Worm (Caenorhabditis elegans): ENCODE results near the gene gex-5.

DNA sequence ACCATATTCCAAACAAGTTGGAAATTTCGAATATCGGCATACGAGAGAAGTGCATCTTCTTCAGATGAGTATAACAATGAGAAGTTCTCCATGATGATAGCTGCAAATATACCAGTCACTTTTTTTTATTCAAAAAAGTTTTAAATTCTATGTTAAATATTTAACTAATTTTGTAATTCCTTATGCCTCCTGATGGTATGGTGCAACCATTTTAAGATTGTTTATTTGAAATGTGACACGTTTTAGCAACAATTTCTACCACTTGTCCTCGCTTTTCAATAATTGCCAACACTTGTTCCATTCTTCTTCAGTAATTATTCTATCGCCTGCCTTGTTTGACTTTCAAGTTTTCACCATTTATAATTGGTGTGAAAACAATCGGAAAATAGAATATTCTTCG is 35.9 kb downstream of the gex-5 start, which contains the start of gene F17C8.6:
- TF ChIP-seq hlh-15 (tag; optimal IDR thresholded peaks at IDR 0.05) (no peak), che-1 (tag; optimal IDR thresholded peaks at IDR 0.05) (no peak), tbx-2 (tag; optimal IDR thresholded peaks at IDR 0.05) (no peak), pqm-1 (tag; optimal IDR thresholded peaks at IDR 0.05) (no peak), T23F11.4 (GFP tag; optimal IDR thresholded peaks at IDR 0.05) (no peak), ceh-19 (GFP tag; optimal IDR thresholded peaks at IDR 0.05) (no peak), ama-1 (optimal IDR thresholded peaks at IDR 0.05) (no peak), pros-1 (tag; optimal IDR thresholded peaks at IDR 0.05) (no peak), lin-11 (tag; optimal IDR thresholded peaks at IDR 0.05) (no peak)

Measured in whole organism, late embryonic.